Worm (Caenorhabditis elegans): ENCODE data around the gene ZC477.2.

The ZC477.2 gene

ce11 chrIV:7131780-7132179 is 23.8 kb downstream of the ZC477.2 start, which contains the start of gene grsp-3:
Gene grsp-3, minus strand, starts transcription at chrIV:7131928.
- TF ChIP-seq ces-1 (GFP tag; optimal IDR thresholded peaks at IDR 0.05) (no peak), F26F4.8 (GFP tag; conservative IDR thresholded peaks at IDR 0.05) (no peak), nhr-28 (tag; optimal IDR thresholded peaks at IDR 0.05) (peak; percentile 46), zip-11 (GFP tag; IDR thresholded peaks at IDR 0.05) (no peak), hlh-30 (tag; optimal IDR thresholded peaks at IDR 0.05; ENCODE audit: insufficient read depth) (peak; percentile 72)

DNA sequence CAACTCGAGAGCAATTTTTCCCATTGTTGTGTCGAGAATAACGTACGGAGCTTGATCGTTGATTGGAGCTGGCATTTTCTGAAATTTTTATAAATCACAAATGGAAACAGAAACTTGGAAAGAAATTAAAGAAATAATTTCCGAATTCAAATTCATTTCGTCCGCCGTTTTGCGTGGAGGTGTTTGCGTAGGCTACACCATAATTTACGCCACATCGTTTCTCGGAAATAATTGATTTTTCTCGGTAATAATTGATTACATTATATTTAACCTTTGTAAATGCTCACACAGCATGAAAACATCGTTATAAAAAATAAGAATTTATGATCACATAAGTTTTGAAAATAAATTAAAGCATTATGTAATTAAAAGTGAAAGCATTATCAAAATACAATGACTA is 25.1 kb downstream of the ZC477.2 start, which contains the start of gene cyn-12:
Gene cyn-12, minus strand, starts transcription at position 78 of the 400 bp plus-strand sequence.
- TF ChIP-seq ZK546.5 (tag; optimal IDR thresholded peaks at IDR 0.05) (no peak), nhr-25 (tag; optimal IDR thresholded peaks at IDR 0.05; ENCODE audit: borderline replicate concordance, insufficient read depth) (no peak), gei-8 (GFP tag; optimal IDR thresholded peaks at IDR 0.05) (no peak), lsy-2 (tag; optimal IDR thresholded peaks at IDR 0.05) (peak in 1 of 2 experiments; percentile 43), mes-2 (tag; optimal IDR thresholded peaks at IDR 0.05; ENCODE audit: poor library complexity, severe bottlenecking) (peak; percentile 52), nhr-102 (tag; optimal IDR thresholded peaks at IDR 0.05) (no peak), aly-2 (tag; optimal IDR thresholded peaks at IDR 0.05) (no peak), unc-62 (GFP tag; optimal IDR thresholded peaks at IDR 0.05 in 1 of 2) (peak in 1 of 2 experiments; percentile 61), unc-62 (tag; optimal IDR thresholded peaks at IDR 0.05) (no peak), lin-39 (tag; optimal IDR thresholded peaks at IDR 0.05) (no peak), fkh-10 (GFP tag; optimal IDR thresholded peaks at IDR 0.05) (no peak), nhr-111 (GFP tag; optimal IDR thresholded peaks at IDR 0.05) (no peak), ama-1 (optimal IDR thresholded peaks at IDR 0.05) (peak; percentile 11), jun-1 (tag; optimal IDR thresholded peaks at IDR 0.05) (no peak), ceh-20 (GFP tag; IDR thresholded peaks at IDR 0.05) (no peak), nhr-42 (GFP tag; IDR thresholded peaks at IDR 0.05) (no peak), dve-1 (tag; optimal IDR thresholded peaks at IDR 0.05; ENCODE audit: insufficient read depth) (peak; percentile 7), php-3 (GFP tag; IDR thresholded peaks at IDR 0.05) (no peak), lin-38 (GFP tag; IDR thresholded peaks at IDR 0.05) (no peak), pqm-1 (tag; optimal IDR thresholded peaks at IDR 0.05) (no peak), dpl-1 (GFP tag; optimal IDR thresholded peaks at IDR 0.05) (peak; percentile 33)

- TF ChIP-seq daf-19 (GFP tag; conservative IDR thresholded peaks at IDR 0.05) (no peak), sdz-12 (GFP tag; optimal IDR thresholded peaks at IDR 0.05) (no peak), lsy-2 (tag; optimal IDR thresholded peaks at IDR 0.05) (peak in 1 of 2 experiments; percentile 6), Y5F2A.4 (GFP tag; optimal IDR thresholded peaks at IDR 0.05) (no peak), ZK337.2 (GFP tag; IDR thresholded peaks at IDR 0.05) (no peak), aha-1 (tag) (peak; percentile 1)
Observed at ce11 chrIV:7133983-7134382, 26.0 kb downstream of the ZC477.2 start, which contains the start of gene mutd-1. Gene mutd-1, minus strand, starts transcription at chrIV:7134083.

DNA sequence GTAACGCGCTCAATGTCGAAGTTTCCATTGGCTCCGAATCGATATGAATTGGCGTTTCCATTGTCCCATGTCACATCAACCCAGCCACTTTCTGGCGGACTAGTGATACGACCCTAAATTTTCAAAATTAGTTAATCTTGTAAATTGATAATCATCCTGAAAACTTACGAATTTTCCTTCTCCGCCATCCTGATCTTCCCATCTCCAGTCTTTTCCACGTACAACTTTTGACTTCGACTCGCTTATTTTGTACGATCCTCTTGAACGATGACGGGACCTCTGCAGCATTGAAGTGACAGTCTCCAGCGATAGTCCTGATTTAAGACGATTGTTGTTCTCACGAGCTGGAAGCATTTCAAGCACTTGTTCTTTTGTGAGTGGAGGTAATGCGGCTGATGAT is 31.1 kb downstream of the ZC477.2 start:
- TF ChIP-seq unc-62 (GFP tag; optimal IDR thresholded peaks at IDR 0.05 in 1 of 2) (peak in 1 of 2 experiments; percentile 97), unc-62 (tag; optimal IDR thresholded peaks at IDR 0.05) (no peak), php-3 (GFP tag; IDR thresholded peaks at IDR 0.05) (no peak)

DNA sequence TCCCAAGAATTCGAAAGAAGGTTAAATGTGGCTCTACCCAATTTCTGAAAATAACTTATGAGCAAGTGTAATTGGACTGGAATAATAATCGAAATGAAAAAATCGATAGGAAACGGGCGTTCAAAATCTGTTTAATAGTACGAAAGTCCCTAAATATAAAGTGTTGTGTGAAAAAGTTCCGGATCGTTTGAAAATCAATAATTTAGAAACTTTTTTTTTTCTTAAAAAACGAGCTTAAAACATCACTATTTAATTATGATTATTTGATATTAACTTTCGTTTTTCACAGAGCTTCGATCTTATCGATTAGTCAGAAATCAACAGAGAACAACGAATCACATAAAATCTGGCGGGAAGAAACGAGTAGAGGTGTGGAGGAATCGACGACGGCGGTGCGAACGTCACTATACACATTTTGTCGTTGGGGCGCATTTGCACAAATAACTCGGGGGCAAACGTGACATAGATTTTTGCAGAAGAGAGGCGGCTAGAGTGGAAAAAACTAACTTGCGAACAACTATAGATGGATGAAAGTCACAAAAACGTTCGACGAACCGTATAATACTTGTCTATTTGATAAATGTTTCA is 36.8 kb downstream of the ZC477.2 start, which contains the start of gene hecd-1:
Gene hecd-1, minus strand, starts transcription at position 51 of the 588 bp plus-strand sequence.
- no peak for TF ChIP-seq zag-1 (tag; optimal IDR thresholded peaks at IDR 0.05)
- TF ChIP-seq mes-2 (tag; optimal IDR thresholded peaks at IDR 0.05; ENCODE audit: poor library complexity, severe bottlenecking) = peak; percentile 13
- TF ChIP-seq cey-2 (tag; optimal IDR thresholded peaks at IDR 0.05; ENCODE audit: borderline replicate concordance, insufficient read depth) = no peak
- TF ChIP-seq dve-1 (tag; optimal IDR thresholded peaks at IDR 0.05; ENCODE audit: insufficient read depth) = peak; percentile 16
- TF ChIP-seq mdl-1 (tag; optimal IDR thresholded peaks at IDR 0.05) = peak in 1 of 2 experiments; percentile 25
- TF ChIP-seq lin-38 (GFP tag; IDR thresholded peaks at IDR 0.05) = peak; percentile 68
- no peak for TF ChIP-seq lim-7 (GFP tag; IDR thresholded peaks at IDR 0.05)
- TF ChIP-seq dmd-6 (GFP tag; IDR thresholded peaks at IDR 0.05) = no peak
- TF ChIP-seq mxl-3 (GFP tag; optimal IDR thresholded peaks at IDR 0.05) = peak; percentile 37
- peak; percentile 23 for TF ChIP-seq mep-1 (tag; optimal IDR thresholded peaks at IDR 0.05)
- peak; percentile 20 for TF ChIP-seq dpl-1 (GFP tag; optimal IDR thresholded peaks at IDR 0.05)
- peak; percentile 79 for TF ChIP-seq aha-1 (tag)
- no peak for TF ChIP-seq unc-130 (GFP tag; optimal IDR thresholded peaks at IDR 0.05)
- peak; percentile 40 for TF ChIP-seq nhr-28 (tag; optimal IDR thresholded peaks at IDR 0.05)
- TF ChIP-seq hlh-11 (tag; optimal IDR thresholded peaks at IDR 0.05) = peak; percentile 14
- peak; percentile 79 for TF ChIP-seq hlh-30 (tag; optimal IDR thresholded peaks at IDR 0.05; ENCODE audit: insufficient read depth)
- TF ChIP-seq lsy-2 (tag; optimal IDR thresholded peaks at IDR 0.05) = peak in 1 of 2 experiments; percentile 56
